Worm (Caenorhabditis elegans) whole organism, L1 larva: Measurements from ENCODE around the gene sqv-4.

ENCODE experiments used
- mdl-1 ChIP-seq, 2 experiments: fragments of 150-350 bp; optimal IDR thresholded peaks; 2 replicates each; lab custom pipeline; 2014 to 2017; ENCODE audit warnings: missing biosample characterization in 2 of 2, missing genetic modification characterization in 2 of 2, inconsistent platforms in 1 of 2
- mef-2 ChIP-seq: fragments of 150-350 bp; optimal IDR thresholded peaks from 2 replicates; lab custom pipeline; 2014; ENCODE audit warnings: missing biosample characterization, missing genetic modification characterization
- nhr-85 ChIP-seq: sonication (generic microtip); peaks from one replicate; lab custom pipeline; 2016; ENCODE audit warnings: missing genetic modification characterization, inconsistent platforms, missing compliant biosample characterization
- skn-1 ChIP-seq: fragments of 150-350 bp; optimal IDR thresholded peaks from 2 replicates; lab custom pipeline; 2014; ENCODE audit warnings: missing biosample characterization, missing genetic modification characterization
- sptf-1 ChIP-seq: fragments of 150-350 bp; optimal IDR thresholded peaks from 2 replicates; lab custom pipeline; 2014; ENCODE audit warnings: missing biosample characterization, missing genetic modification characterization
- tbx-2 ChIP-seq: sonication (generic microtip); optimal IDR thresholded peaks from 2 replicates; lab custom pipeline; 2016; ENCODE audit warnings: missing genetic modification characterization, missing compliant biosample characterization
- unc-62 ChIP-seq: fragments of 150-350 bp; optimal IDR thresholded peaks from 2 replicates; lab custom pipeline; 2014; ENCODE audit warnings: missing biosample characterization, missing genetic modification reagents, missing genetic modification characterization

DNA sequence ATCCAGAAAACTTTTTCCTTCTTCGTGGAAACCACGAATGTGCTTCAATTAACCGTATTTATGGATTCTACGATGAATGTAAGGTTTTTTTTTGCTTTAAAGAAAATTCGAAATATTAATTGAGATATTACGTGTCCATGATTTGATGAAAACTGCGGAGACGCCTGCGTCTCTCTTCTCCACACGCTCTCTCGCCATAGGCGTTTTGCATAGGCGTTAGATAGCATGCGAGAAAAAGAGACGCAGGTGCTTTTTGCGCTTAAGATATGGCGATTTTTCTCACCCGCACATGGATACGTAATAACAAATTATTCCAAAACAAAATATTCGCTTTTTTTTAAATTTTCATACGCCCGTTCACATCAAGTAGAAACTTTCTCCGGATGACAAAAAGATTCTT is 22.2 kb upstream of the sqv-4 start:
- TF ChIP-seq unc-62 (GFP tag; lab: Kevin White, UChicago) (no peak), sptf-1 (tag; lab: Kevin White, UChicago) (no peak), nhr-85 (tag; lab: Kevin White, UChicago) (no peak), mdl-1 (tag; optimal IDR thresholded peaks at IDR 0.05; lab: Kevin White, UChicago) (no peak), skn-1 (tag; lab: Kevin White, UChicago) (no peak), tbx-2 (tag; lab: Kevin White, UChicago) (no peak), mef-2 (tag; lab: Kevin White, UChicago) (no peak)
